Fruit fly (Drosophila melanogaster) whole organism, embryonic: Measurements from ENCODE around the gene Dh44.

Experiments used
- CHES-1-like ChIP-seq: fragments of 200-800 bp; sonication (Bioruptor generic); optimal IDR thresholded peaks from 2 replicates; lab custom pipeline; 2016; ENCODE audit warnings: missing biosample characterization, missing genetic modification characterization
- insv ChIP-seq, 2 experiments: fragments of 200-800 bp; sonication (Bioruptor generic); optimal IDR thresholded peaks; 3 replicates each; lab custom pipeline; 2016 to 2018; ENCODE audit warnings: missing biosample characterization in 2 of 2, missing genetic modification characterization in 2 of 2

DNA sequence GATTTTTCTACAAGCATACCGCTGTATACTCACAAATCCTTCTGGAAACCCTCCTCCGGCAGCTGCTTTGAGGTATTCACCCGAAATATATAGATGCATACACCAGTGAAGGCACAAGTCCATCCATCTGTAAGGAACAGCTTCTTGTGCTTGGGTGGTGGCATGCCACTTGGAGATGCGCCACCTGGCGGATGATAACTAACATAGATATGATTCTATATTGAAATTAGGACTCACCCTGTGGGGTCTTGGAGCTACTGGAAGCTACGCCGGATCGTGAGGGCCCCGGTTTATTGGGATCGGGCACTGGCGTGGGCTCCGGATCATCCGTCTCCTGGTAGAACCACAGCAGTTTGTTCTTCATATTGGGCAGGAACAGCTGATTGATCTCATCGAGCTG lies 35.2 kb downstream of the Dh44 start:
- TF ChIP-seq insv (GFP tag; optimal IDR thresholded peaks at IDR 0.05; lab: Kevin White, UChicago): no peak
- TF ChIP-seq CHES-1-like (GFP tag; lab: Kevin White, UChicago): no peak
